Worm (Caenorhabditis elegans) whole organism, L1 larva: ENCODE data around the gene dgtr-1.

Source experiments
- C34B4.2 ChIP-seq: sonication (generic microtip); optimal IDR thresholded peaks from 2 replicates; lab custom pipeline; 2017; ENCODE audit warnings: mild to moderate bottlenecking, missing genetic modification characterization, missing compliant biosample characterization
- F16B12.6 ChIP-seq: fragments of 150-350 bp; optimal IDR thresholded peaks from 2 replicates; lab custom pipeline; 2014; ENCODE audit warnings: missing biosample characterization, missing genetic modification characterization
- aha-1 ChIP-seq: fragments of 150-350 bp; optimal IDR thresholded peaks from 2 replicates; lab custom pipeline; 2014; ENCODE audit warnings: missing biosample characterization, missing genetic modification characterization
- ama-1 ChIP-seq: fragments of 150-350 bp; optimal IDR thresholded peaks from 2 replicates; lab custom pipeline; 2014
- blmp-1 ChIP-seq: fragments of 150-350 bp; optimal IDR thresholded peaks from 2 replicates; lab custom pipeline; 2014; ENCODE audit warnings: missing biosample characterization, missing genetic modification characterization
- efl-1 ChIP-seq, 4 experiments: fragments of 150-350 bp; optimal IDR thresholded peaks in 3 of 4; peaks in 1 of 4; 1 replicate in 1 of 4; 2 replicates in 3 of 4; lab custom pipeline; 2014; ENCODE audit warnings: missing biosample characterization in 2 of 4, missing genetic modification characterization in 2 of 4, missing genetic modification reagents in 2 of 4
- efl-3 ChIP-seq: fragments of 200-800 bp; sonication (Bioruptor generic); optimal IDR thresholded peaks from 2 replicates; lab custom pipeline; 2018; ENCODE audit warnings: mild to moderate bottlenecking, missing genetic modification characterization, missing compliant biosample characterization
- elt-2 ChIP-seq: sonication (generic microtip); optimal IDR thresholded peaks from 2 replicates; lab custom pipeline; 2016; ENCODE audit warnings: missing genetic modification characterization, mild to moderate bottlenecking, inconsistent platforms, missing compliant biosample characterization, missing genetic modification reagents
- elt-3 ChIP-seq, 6 experiments: fragments of 150-350 bp in 1 of 6; sonication (generic microtip); optimal IDR thresholded peaks; 2 replicates each; lab custom pipeline; 2017 to 2018; ENCODE audit warnings: missing biosample characterization in 6 of 6, missing genetic modification characterization in 6 of 6, inconsistent platforms in 1 of 6
- fkh-8 ChIP-seq: sonication (generic microtip); optimal IDR thresholded peaks from 2 replicates; lab custom pipeline; 2016; ENCODE audit warnings: mild to moderate bottlenecking, missing genetic modification characterization, missing compliant biosample characterization
- hlh-17 ChIP-seq: fragments of 200-800 bp; sonication (Bioruptor generic); optimal IDR thresholded peaks from 2 replicates; lab custom pipeline; 2018; ENCODE audit warnings: missing genetic modification characterization, mild to moderate bottlenecking, missing compliant biosample characterization, moderate library complexity, borderline replicate concordance
- irx-1 ChIP-seq: sonication (generic microtip); optimal IDR thresholded peaks from 2 replicates; lab custom pipeline; 2016; ENCODE audit warnings: missing genetic modification characterization, missing compliant biosample characterization
- lin-13 ChIP-seq: fragments of 150-350 bp; optimal IDR thresholded peaks from 2 replicates; lab custom pipeline; 2014; ENCODE audit warnings: missing biosample characterization, missing genetic modification reagents, missing genetic modification characterization
- lin-14 ChIP-seq: fragments of 200-800 bp; sonication (Bioruptor generic); optimal IDR thresholded peaks from 2 replicates; lab custom pipeline; 2018; ENCODE audit warnings: mild to moderate bottlenecking, missing genetic modification characterization, moderate library complexity, missing compliant biosample characterization
- lin-15B ChIP-seq: fragments of 150-350 bp; sonication (generic microtip); optimal IDR thresholded peaks from 3 replicates; lab custom pipeline; 2014; ENCODE audit warnings: missing biosample characterization, missing genetic modification characterization
- lin-39 ChIP-seq: fragments of 150-350 bp; optimal IDR thresholded peaks from 2 replicates; lab custom pipeline; 2014; ENCODE audit warnings: missing biosample characterization, missing genetic modification reagents, missing genetic modification characterization
- lir-3 ChIP-seq: sonication (generic microtip); optimal IDR thresholded peaks from 2 replicates; lab custom pipeline; 2016; ENCODE audit warnings: mild to moderate bottlenecking, missing genetic modification characterization, moderate library complexity, missing compliant biosample characterization; ENCODE audit not compliant: poor library complexity
- mdl-1 ChIP-seq, 2 experiments: fragments of 150-350 bp; optimal IDR thresholded peaks; 2 replicates each; lab custom pipeline; 2014 to 2017; ENCODE audit warnings: missing biosample characterization in 2 of 2, missing genetic modification characterization in 2 of 2, inconsistent platforms in 1 of 2
- mep-1 ChIP-seq: fragments of 150-350 bp; optimal IDR thresholded peaks from 2 replicates; lab custom pipeline; 2014; ENCODE audit warnings: missing biosample characterization, missing genetic modification characterization
- nhr-12 ChIP-seq: sonication (generic microtip); optimal IDR thresholded peaks from 2 replicates; lab custom pipeline; 2017; ENCODE audit warnings: missing biosample characterization, missing genetic modification characterization
- nhr-20 ChIP-seq: sonication (generic microtip); optimal IDR thresholded peaks from 2 replicates; lab custom pipeline; 2016; ENCODE audit warnings: mild to moderate bottlenecking, missing genetic modification characterization, missing compliant biosample characterization
- nhr-237 ChIP-seq: fragments of 150-350 bp; optimal IDR thresholded peaks from 2 replicates; lab custom pipeline; 2014; ENCODE audit warnings: missing biosample characterization, missing genetic modification characterization
- nhr-71 ChIP-seq: sonication (generic microtip); optimal IDR thresholded peaks from 2 replicates; lab custom pipeline; 2016; ENCODE audit warnings: mild to moderate bottlenecking, missing genetic modification characterization, moderate library complexity, missing compliant biosample characterization
- nhr-76 ChIP-seq: sonication (generic microtip); optimal IDR thresholded peaks from 2 replicates; lab custom pipeline; 2017; ENCODE audit warnings: missing biosample characterization, missing genetic modification characterization
- nhr-84 ChIP-seq: sonication (generic microtip); optimal IDR thresholded peaks from 2 replicates; lab custom pipeline; 2017; ENCODE audit warnings: missing biosample characterization, missing genetic modification characterization
- nhr-90 ChIP-seq: sonication (generic microtip); optimal IDR thresholded peaks from 2 replicates; lab custom pipeline; 2016; ENCODE audit warnings: mild to moderate bottlenecking, missing genetic modification characterization, missing compliant biosample characterization; ENCODE audit not compliant: poor library complexity
- pag-3 ChIP-seq: sonication (generic microtip); optimal IDR thresholded peaks from 2 replicates; lab custom pipeline; 2017; ENCODE audit warnings: missing genetic modification characterization, mild to moderate bottlenecking, missing compliant biosample characterization, antibody characterized with exemption, borderline replicate concordance; ENCODE audit not compliant: insufficient read depth
- pqm-1 ChIP-seq: sonication (generic microtip); optimal IDR thresholded peaks from 3 replicates; lab custom pipeline; 2017; ENCODE audit warnings: missing biosample characterization, missing genetic modification characterization
- skn-1 ChIP-seq: fragments of 150-350 bp; optimal IDR thresholded peaks from 2 replicates; lab custom pipeline; 2014; ENCODE audit warnings: missing biosample characterization, missing genetic modification characterization
- snu-23 ChIP-seq: sonication (generic microtip); optimal IDR thresholded peaks from 2 replicates; lab custom pipeline; 2016; ENCODE audit warnings: missing genetic modification characterization, missing compliant biosample characterization
- tbx-2 ChIP-seq: sonication (generic microtip); optimal IDR thresholded peaks from 2 replicates; lab custom pipeline; 2016; ENCODE audit warnings: missing genetic modification characterization, missing compliant biosample characterization
- unc-62 ChIP-seq: fragments of 150-350 bp; optimal IDR thresholded peaks from 2 replicates; lab custom pipeline; 2014; ENCODE audit warnings: missing biosample characterization, missing genetic modification reagents, missing genetic modification characterization
- zag-1 ChIP-seq: fragments of 150-350 bp; optimal IDR thresholded peaks from 2 replicates; lab custom pipeline; 2014; ENCODE audit warnings: missing biosample characterization, missing genetic modification characterization
- ztf-4 ChIP-seq: fragments of 150-350 bp; optimal IDR thresholded peaks from 2 replicates; lab custom pipeline; 2014; ENCODE audit warnings: missing biosample characterization, missing genetic modification characterization

Gene dgtr-1

ce11 chrV:6517305-6518224, 20.7 kb downstream of the dgtr-1 start (continued):
- TF ChIP-seq lin-13 (GFP tag; lab: Kevin White, UChicago) (peak; percentile 17), nhr-71 (peak; percentile 73), lir-3 (tag; lab: Kevin White, UChicago) (peak; percentile 5), nhr-84 (no peak), nhr-12 (tag; lab: Kevin White, UChicago) (no peak), ztf-4 (tag; lab: Kevin White, UChicago) (peak; percentile 51), lin-15B (tag; lab: Kevin White, UChicago) (no peak), irx-1 (tag; lab: Kevin White, UChicago) (peak; percentile 6), elt-3 (tag; optimal IDR thresholded peaks at IDR 0.05; lab: Kevin White, UChicago) (peak in 2 of 6 experiments; percentile 55 to 72), snu-23 (peak; percentile 61), tbx-2 (tag; lab: Kevin White, UChicago) (peak; percentile 27), efl-3 (GFP tag; lab: Kevin White, UChicago) (no peak), nhr-20 (tag; lab: Kevin White, UChicago) (peak; percentile 55), aha-1 (peak; percentile 49), pag-3 (tag; lab: Kevin White, UChicago) (peak; percentile 77), skn-1 (tag; lab: Kevin White, UChicago) (no peak), zag-1 (tag; lab: Kevin White, UChicago) (no peak), blmp-1 (tag; lab: Kevin White, UChicago) (peak; percentile 82), nhr-237 (tag; lab: Kevin White, UChicago) (no peak), elt-2 (tag; lab: Kevin White, UChicago) (no peak), nhr-90 (tag; lab: Kevin White, UChicago) (peak; percentile 40), F16B12.6 (tag; lab: Kevin White, UChicago) (no peak), ama-1 (peak; percentile 31), lin-39 (tag; lab: Kevin White, UChicago) (no peak), nhr-76 (no peak), fkh-8 (tag; lab: Kevin White, UChicago) (no peak), mdl-1 (tag; optimal IDR thresholded peaks at IDR 0.05; lab: Kevin White, UChicago) (peak in 1 of 2 experiments; percentile 80), C34B4.2 (tag; lab: Kevin White, UChicago) (no peak), lin-14 (GFP tag; lab: Kevin White, UChicago) (peak; percentile 84), mep-1 (tag; lab: Kevin White, UChicago) (peak; percentile 57)

- TF ChIP-seq efl-1 (optimal IDR thresholded peaks at IDR 0.05; lab: Kevin White, UChicago): no peak
- peak in 1 of 2 experiments; percentile 75 for TF ChIP-seq efl-1 (GFP tag; optimal IDR thresholded peaks at IDR 0.05 in 1 of 2; lab: Kevin White, UChicago)
- no peak for TF ChIP-seq zag-1 (tag; lab: Kevin White, UChicago)
- no peak for TF ChIP-seq C34B4.2 (tag; lab: Kevin White, UChicago)
Observed at ce11 chrV:6518225-6518396, 21.2 kb downstream of the dgtr-1 start, which contains the start of gene F46E10.3. F46E10.3 (plus strand) TSS chrV:6518297.

ce11 chrV:6520385-6521080, 23.6 kb downstream of the dgtr-1 start, which contains the start of the genes F46E10.2 and F46E10.18:
F46E10.2 (plus strand) TSS chrV:6520435.
F46E10.18 (plus strand) TSS chrV:6521030.
- TF ChIP-seq hlh-17 (GFP tag; lab: Kevin White, UChicago) (no peak), unc-62 (GFP tag; lab: Kevin White, UChicago) (no peak), efl-3 (GFP tag; lab: Kevin White, UChicago) (no peak), pqm-1 (no peak), nhr-12 (tag; lab: Kevin White, UChicago) (no peak)
- TF ChIP-seq, all 84 proteins: peak for 0
